Worm (Caenorhabditis elegans) whole organism, L4 larva: ENCODE data around the gene C11E4.6.
"Not testable (repeated sequence)": the region's sequence is repeated elsewhere in the genome, so short reads cannot be mapped to it uniquely, and the experiment has no call there.

Source experiments
- F44E2.7 ChIP-seq: fragments of 200-800 bp; sonication (Bioruptor generic); IDR thresholded peaks from 2 replicates; pipeline ENCODE4 v2.1.2; 2022; ENCODE audit warnings: missing genetic modification characterization, missing compliant biosample characterization
- F49E8.2 ChIP-seq: sonication (generic microtip); optimal IDR thresholded peaks from 2 replicates; lab custom pipeline; 2016; ENCODE audit warnings: missing compliant biosample characterization, mild to moderate bottlenecking, missing genetic modification characterization, borderline replicate concordance
- R02D3.7 ChIP-seq: fragments of 150-350 bp; sonication (generic microtip); optimal IDR thresholded peaks from 3 replicates; lab custom pipeline; 2014; ENCODE audit warnings: missing biosample characterization, missing genetic modification characterization
- Y75B8A.6 ChIP-seq: fragments of 200-800 bp; sonication (Bioruptor generic); IDR thresholded peaks from 2 replicates; pipeline ENCODE4 v1.3.6; 2022; ENCODE audit warnings: missing genetic modification reagents, missing genetic modification characterization, missing compliant biosample characterization
- ZK337.2 ChIP-seq: fragments of 200-800 bp; sonication (Bioruptor generic); IDR thresholded peaks from 2 replicates; pipeline ENCODE4 v1.3.6; 2022; ENCODE audit warnings: missing genetic modification reagents, missing genetic modification characterization, missing compliant biosample characterization
- arid-1 ChIP-seq: fragments of 200-800 bp; sonication (Bioruptor generic); conservative IDR thresholded peaks from 2 replicates; pipeline ENCODE4 v1.3.6; 2022; ENCODE audit warnings: missing genetic modification reagents, missing genetic modification characterization, missing compliant biosample characterization
- ceh-20 ChIP-seq: fragments of 200-800 bp; sonication (Bioruptor generic); IDR thresholded peaks from 2 replicates; pipeline ENCODE4 v1.3.6; 2022; ENCODE audit warnings: missing genetic modification reagents, missing genetic modification characterization, missing compliant biosample characterization
- ceh-28 ChIP-seq: fragments of 150-350 bp; optimal IDR thresholded peaks from 2 replicates; lab custom pipeline; 2014; ENCODE audit warnings: missing biosample characterization, missing genetic modification reagents, missing genetic modification characterization
- ceh-44 ChIP-seq: fragments of 200-800 bp; sonication (Bioruptor generic); IDR thresholded peaks from 2 replicates; pipeline ENCODE4 v1.3.6; 2022; ENCODE audit warnings: missing genetic modification reagents, missing genetic modification characterization, missing compliant biosample characterization
- ceh-82 ChIP-seq: sonication (generic microtip); optimal IDR thresholded peaks from 2 replicates; lab custom pipeline; 2017; ENCODE audit warnings: missing biosample characterization, missing genetic modification characterization
- dmd-9 ChIP-seq: fragments of 200-800 bp; sonication (Bioruptor generic); IDR thresholded peaks from 2 replicates; pipeline ENCODE4 v1.3.6; 2022; ENCODE audit warnings: missing genetic modification reagents, missing genetic modification characterization, missing compliant biosample characterization
- dpl-1 ChIP-seq: fragments of 150-350 bp; optimal IDR thresholded peaks from 2 replicates; lab custom pipeline; 2014; ENCODE audit warnings: missing biosample characterization, missing genetic modification reagents, missing genetic modification characterization
- duxl-1 ChIP-seq: sonication (generic microtip); optimal IDR thresholded peaks from 2 replicates; lab custom pipeline; 2016; ENCODE audit warnings: mild to moderate bottlenecking, missing genetic modification characterization, moderate library complexity, missing compliant biosample characterization; ENCODE audit not compliant: poor library complexity
- fos-1 ChIP-seq: fragments of 150-350 bp; optimal IDR thresholded peaks from 2 replicates; lab custom pipeline; 2014; ENCODE audit warnings: missing biosample characterization, missing genetic modification characterization
- hlh-11 ChIP-seq: fragments of 200-800 bp; sonication (Bioruptor generic); optimal IDR thresholded peaks from 2 replicates; lab custom pipeline; 2018; ENCODE audit warnings: mild to moderate bottlenecking, missing genetic modification characterization, missing compliant biosample characterization
- hlh-30 ChIP-seq: sonication (generic microtip); optimal IDR thresholded peaks from 2 replicates; lab custom pipeline; 2017; ENCODE audit warnings: antibody characterized with exemption, mild to moderate bottlenecking, missing genetic modification characterization, missing compliant biosample characterization; ENCODE audit not compliant: insufficient read depth
- jun-1 ChIP-seq: fragments of 150-350 bp; optimal IDR thresholded peaks from 2 replicates; lab custom pipeline; 2014; ENCODE audit warnings: missing biosample characterization, missing genetic modification reagents, missing genetic modification characterization
- lin-1 ChIP-seq: fragments of 200-800 bp; sonication (Bioruptor generic); IDR thresholded peaks from 2 replicates; pipeline ENCODE4 v1.3.6; 2022; ENCODE audit warnings: missing genetic modification reagents, missing genetic modification characterization, missing compliant biosample characterization
- lin-39 ChIP-seq: fragments of 150-350 bp; optimal IDR thresholded peaks from 2 replicates; lab custom pipeline; 2014; ENCODE audit warnings: missing biosample characterization, missing genetic modification reagents, missing genetic modification characterization
- lir-3 ChIP-seq: sonication (generic microtip); optimal IDR thresholded peaks from 2 replicates; lab custom pipeline; 2016; ENCODE audit warnings: mild to moderate bottlenecking, missing genetic modification characterization, missing compliant biosample characterization
- mdl-1 ChIP-seq, 2 experiments: fragments of 150-350 bp in 1 of 2; sonication (generic microtip) in 1 of 2; optimal IDR thresholded peaks; 2 replicates each; lab custom pipeline; 2014 to 2017; ENCODE audit warnings: missing biosample characterization in 2 of 2, missing genetic modification characterization in 2 of 2
- mdt-29 ChIP-seq: fragments of 200-800 bp; sonication (Bioruptor generic); IDR thresholded peaks from 2 replicates; pipeline ENCODE4 v1.3.6; 2022; ENCODE audit warnings: missing genetic modification reagents, missing genetic modification characterization, missing compliant biosample characterization
- mes-2 ChIP-seq: sonication (generic microtip); optimal IDR thresholded peaks from 2 replicates; lab custom pipeline; 2016; ENCODE audit warnings: missing genotype, mild to moderate bottlenecking, missing genetic modification characterization, missing compliant biosample characterization; ENCODE audit not compliant: poor library complexity, severe bottlenecking
- nhr-10 ChIP-seq: fragments of 150-350 bp; optimal IDR thresholded peaks from 2 replicates; lab custom pipeline; 2014; ENCODE audit warnings: missing biosample characterization, missing genetic modification characterization
- nhr-102 ChIP-seq: sonication (generic microtip); optimal IDR thresholded peaks from 2 replicates; lab custom pipeline; 2016; ENCODE audit warnings: mild to moderate bottlenecking, missing genetic modification characterization, moderate library complexity, missing compliant biosample characterization
- nhr-11 ChIP-seq: fragments of 150-350 bp; optimal IDR thresholded peaks from 2 replicates; lab custom pipeline; 2014; ENCODE audit warnings: missing biosample characterization, missing genetic modification characterization
- nhr-111 ChIP-seq: fragments of 200-800 bp; sonication (Bioruptor generic); optimal IDR thresholded peaks from 2 replicates; lab custom pipeline; 2018; ENCODE audit warnings: mild to moderate bottlenecking, missing genetic modification characterization, missing compliant biosample characterization
- nhr-48 ChIP-seq: sonication (generic microtip); optimal IDR thresholded peaks from 2 replicates; lab custom pipeline; 2016; ENCODE audit warnings: mild to moderate bottlenecking, missing genetic modification characterization, missing compliant biosample characterization
- nhr-6 ChIP-seq: fragments of 150-350 bp; optimal IDR thresholded peaks from 2 replicates; lab custom pipeline; 2014; ENCODE audit warnings: missing biosample characterization, missing genetic modification characterization
- nhr-76 ChIP-seq: fragments of 150-350 bp; optimal IDR thresholded peaks from 2 replicates; lab custom pipeline; 2014; ENCODE audit warnings: missing biosample characterization, missing genetic modification characterization
- pha-4 ChIP-seq, 2 experiments: fragments of 150-350 bp in 1 of 2; fragments of 200-800 bp in 1 of 2; sonication (Bioruptor generic) in 1 of 2; IDR thresholded peaks in 1 of 2; optimal IDR thresholded peaks in 1 of 2; 2 replicates each; pipeline versions ENCODE4 v1.3.6 to Lab custom; 2014 to 2022; ENCODE audit warnings: missing genetic modification characterization in 2 of 2, missing genetic modification reagents in 2 of 2, missing biosample characterization in 1 of 2, missing compliant biosample characterization in 1 of 2
- php-3 ChIP-seq: fragments of 200-800 bp; sonication (Bioruptor generic); IDR thresholded peaks from 2 replicates; pipeline ENCODE4 v1.3.6; 2022; ENCODE audit warnings: missing genetic modification reagents, missing genetic modification characterization, missing compliant biosample characterization
- rbr-2 ChIP-seq: sonication (generic microtip); optimal IDR thresholded peaks from 2 replicates; lab custom pipeline; 2016; ENCODE audit warnings: missing genotype, missing genetic modification characterization, missing compliant biosample characterization
- saeg-2 ChIP-seq: fragments of 200-800 bp; sonication (Bioruptor generic); IDR thresholded peaks from 2 replicates; pipeline ENCODE4 v1.3.6; 2022; ENCODE audit warnings: missing genetic modification reagents, missing genetic modification characterization, missing compliant biosample characterization
- sdz-12 ChIP-seq: fragments of 200-800 bp; sonication (Bioruptor generic); optimal IDR thresholded peaks from 2 replicates; lab custom pipeline; 2018; ENCODE audit warnings: mild to moderate bottlenecking, missing genetic modification characterization, missing compliant biosample characterization
- tag-97 ChIP-seq: fragments of 200-800 bp; sonication (Bioruptor generic); IDR thresholded peaks from 2 replicates; pipeline ENCODE4 v1.3.6; 2022; ENCODE audit warnings: missing genetic modification characterization, missing compliant biosample characterization
- vab-7 ChIP-seq: fragments of 200-800 bp; sonication (Bioruptor generic); IDR thresholded peaks from 2 replicates; pipeline ENCODE4 v1.3.6; 2022; ENCODE audit warnings: missing genetic modification reagents, missing genetic modification characterization, missing compliant biosample characterization
- zfp-2 ChIP-seq: sonication (generic microtip); optimal IDR thresholded peaks from 2 replicates; lab custom pipeline; 2016; ENCODE audit warnings: mild to moderate bottlenecking, missing genetic modification characterization, missing compliant biosample characterization
- zfp-3 ChIP-seq: fragments of 200-800 bp; sonication (Bioruptor generic); conservative IDR thresholded peaks from 2 replicates; pipeline ENCODE4 v1.3.6; 2022; ENCODE audit warnings: missing genetic modification reagents, missing genetic modification characterization, missing compliant biosample characterization

The C11E4.6 gene

DNA sequence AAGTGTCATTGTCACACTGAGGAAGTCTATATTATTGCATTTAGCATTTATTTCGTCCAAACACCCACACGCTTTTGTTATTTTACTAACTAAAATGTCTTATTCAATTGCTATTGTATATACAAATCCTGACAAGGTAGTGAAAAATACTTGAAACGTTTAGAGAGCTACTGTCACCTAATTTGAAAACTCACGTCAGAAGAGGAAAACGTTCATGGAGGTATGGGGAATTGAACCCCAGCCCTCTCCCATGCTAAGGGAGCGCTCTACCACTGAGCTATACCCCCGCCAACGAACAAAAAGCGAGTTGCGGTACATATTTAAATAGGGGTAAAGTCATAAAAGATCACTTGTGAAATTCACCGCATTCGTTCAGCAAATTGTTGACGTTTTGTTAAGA lies 12.2 kb downstream of the C11E4.6 start (continued):
- no peak for TF ChIP-seq ceh-28 (tag; lab: Kevin White, UChicago)
- TF ChIP-seq mes-2 (tag; lab: Kevin White, UChicago), result no peak
- TF ChIP-seq ceh-44 (GFP tag; lab: Robert Waterston, UW), result 0 out of 2 replicates have a peak, but pooled peaks have one; percentile 20
- no peak for TF ChIP-seq zfp-2
- TF ChIP-seq hlh-30 (tag; lab: Kevin White, UChicago), result peak; percentile 41
- peak; percentile 85 for TF ChIP-seq pha-4 (GFP tag; IDR thresholded peaks at IDR 0.05; lab: Robert Waterston, UW)
- TF ChIP-seq pha-4 (tag; optimal IDR thresholded peaks at IDR 0.05; lab: Kevin White, UChicago), result no peak
- TF ChIP-seq mdl-1 (tag; optimal IDR thresholded peaks at IDR 0.05; lab: Kevin White, UChicago), result no peak
- TF ChIP-seq ZK337.2 (GFP tag; lab: Robert Waterston, UW), result peak; percentile 60; the same call in 1 of the 2 replicates
- no peak for TF ChIP-seq fos-1 (tag; lab: Kevin White, UChicago)
- TF ChIP-seq nhr-48 (tag; lab: Kevin White, UChicago), result peak; percentile 35
- 0 out of 2 replicates have a peak, but pooled peaks have one; percentile 35 for TF ChIP-seq dmd-9 (GFP tag; lab: Robert Waterston, UW)
- TF ChIP-seq lir-3 (tag; lab: Kevin White, UChicago), result peak; percentile 59
- no peak for TF ChIP-seq dpl-1
- TF ChIP-seq nhr-76, result no peak
- TF ChIP-seq tag-97, result no peak
- TF ChIP-seq zfp-3 (GFP tag; lab: Robert Waterston, UW), result 0 out of 2 replicates have a peak, but pooled peaks have one; percentile 9
- TF ChIP-seq jun-1 (tag; lab: Kevin White, UChicago), result no peak
- no peak for TF ChIP-seq hlh-11 (tag; lab: Kevin White, UChicago)
- TF ChIP-seq F44E2.7 (GFP tag; lab: Robert Waterston, UW), result no peak
- TF ChIP-seq Y75B8A.6 (GFP tag; lab: Robert Waterston, UW), result no peak
- TF ChIP-seq sdz-12, result no peak
- no peak for TF ChIP-seq lin-39 (tag; lab: Kevin White, UChicago)
- TF ChIP-seq php-3, result peak; percentile 56; the same call in 1 of the 2 replicates
- no peak for TF ChIP-seq nhr-10 (tag; lab: Kevin White, UChicago)
- peak; percentile 53 for TF ChIP-seq arid-1 (GFP tag; lab: Robert Waterston, UW)
- peak; percentile 44 for TF ChIP-seq rbr-2
- TF ChIP-seq ceh-20 (GFP tag; lab: Robert Waterston, UW), result no peak
- TF ChIP-seq ceh-82 (tag; lab: Kevin White, UChicago), result no peak
- TF ChIP-seq nhr-11 (tag; lab: Kevin White, UChicago), result no peak
- TF ChIP-seq vab-7 (GFP tag; lab: Robert Waterston, UW), result peak; percentile 82
- 0 out of 2 replicates have a peak, but pooled peaks have one; percentile 32 for TF ChIP-seq saeg-2 (GFP tag; lab: Robert Waterston, UW)
- peak; percentile 41; the same call in 1 of the 2 replicates for TF ChIP-seq lin-1
- peak; percentile 57; the same call in 1 of the 2 replicates for TF ChIP-seq mdt-29 (GFP tag; lab: Robert Waterston, UW)
- no peak for TF ChIP-seq R02D3.7 (tag; lab: Kevin White, UChicago)
- peak; percentile 5 for TF ChIP-seq nhr-111 (GFP tag; lab: Kevin White, UChicago)
- TF ChIP-seq F49E8.2, result peak; percentile 35
- peak; percentile 76 for TF ChIP-seq nhr-102
- no peak for TF ChIP-seq nhr-6 (tag; lab: Kevin White, UChicago)

DNA sequence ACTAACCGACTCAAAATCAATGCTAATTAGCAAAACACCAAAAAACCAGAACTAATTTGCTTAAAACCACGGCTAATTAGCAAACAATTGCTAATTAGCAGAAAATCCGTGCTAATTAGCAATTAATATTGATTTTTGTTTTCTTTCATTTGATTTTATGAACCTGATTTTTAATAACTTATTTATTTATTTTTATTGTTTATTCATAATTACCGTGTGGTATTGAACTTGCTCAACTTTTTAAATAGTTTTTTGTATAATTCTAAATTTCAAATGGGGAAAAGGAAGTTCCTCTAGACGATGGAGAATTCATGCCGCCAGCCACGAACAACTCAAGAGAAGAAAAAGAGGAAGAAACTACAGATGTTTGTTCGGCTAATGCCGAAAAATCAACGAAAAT lies 15.5 kb downstream of the C11E4.6 start, which contains the start of gene F34H10.1:
Gene F34H10.1, plus strand, starts transcription at position 301 of the 400 bp plus-strand sequence.
- TF ChIP-seq tag-97; vab-7 (GFP tag; lab: Robert Waterston, UW); duxl-1 (tag; lab: Kevin White, UChicago): not testable (repeated sequence)
- TF ChIP-seq, all 104 proteins: peak for 0; not testable (repeated sequence) for 104
